Worm (Caenorhabditis elegans): ENCODE measurements around the gene str-18.

The str-18 gene

ce11 chrV:15741851-15742250 lies at the start of gene str-18:
Gene str-18, minus strand, starts transcription at chrV:15741951.
- TF ChIP-seq snpc-4 (tag; optimal IDR thresholded peaks at IDR 0.05), result no peak

ce11 chrV:15782494-15782893 lies 40.7 kb upstream of the str-18 start, which contains the start of gene T26E4.3:
Gene T26E4.3, plus strand, starts transcription at chrV:15782794.
- TF ChIP-seq elt-2 (tag; optimal IDR thresholded peaks at IDR 0.05) (no peak), R02D3.7 (tag; optimal IDR thresholded peaks at IDR 0.05) (no peak), ztf-4 (tag; optimal IDR thresholded peaks at IDR 0.05) (no peak), pqm-1 (tag; optimal IDR thresholded peaks at IDR 0.05) (no peak), nhr-237 (tag; optimal IDR thresholded peaks at IDR 0.05) (no peak), sea-2 (GFP tag; optimal IDR thresholded peaks at IDR 0.05) (no peak), nhr-67 (tag; optimal IDR thresholded peaks at IDR 0.05) (no peak), ama-1 (optimal IDR thresholded peaks at IDR 0.05) (no peak), eor-1 (tag; optimal IDR thresholded peaks at IDR 0.05) (no peak), mml-1 (tag; optimal IDR thresholded peaks at IDR 0.05) (no peak), jun-1 (tag; optimal IDR thresholded peaks at IDR 0.05) (no peak), zag-1 (tag; optimal IDR thresholded peaks at IDR 0.05) (no peak), ZK546.5 (tag; optimal IDR thresholded peaks at IDR 0.05) (no peak), egl-5 (tag; optimal IDR thresholded peaks at IDR 0.05) (no peak), nhr-43 (tag; optimal IDR thresholded peaks at IDR 0.05; ENCODE audit: poor library complexity, severe bottlenecking) (no peak)

- TF ChIP-seq ceh-16 (tag; optimal IDR thresholded peaks at IDR 0.05) (no peak), lin-39 (tag; optimal IDR thresholded peaks at IDR 0.05) (no peak), snpc-4 (tag; optimal IDR thresholded peaks at IDR 0.05) (no peak), lsy-12 (tag; optimal IDR thresholded peaks at IDR 0.05) (no peak), lin-15B (tag; optimal IDR thresholded peaks at IDR 0.05) (no peak), elt-2 (tag; optimal IDR thresholded peaks at IDR 0.05) (no peak), R02D3.7 (tag; optimal IDR thresholded peaks at IDR 0.05) (no peak), nhr-237 (tag; optimal IDR thresholded peaks at IDR 0.05) (no peak), ama-1 (optimal IDR thresholded peaks at IDR 0.05) (no peak), hmg-11 (tag; optimal IDR thresholded peaks at IDR 0.05) (no peak), ztf-4 (tag; optimal IDR thresholded peaks at IDR 0.05) (no peak), nhr-67 (tag; optimal IDR thresholded peaks at IDR 0.05) (no peak), egl-5 (tag; optimal IDR thresholded peaks at IDR 0.05) (no peak), fos-1 (tag; optimal IDR thresholded peaks at IDR 0.05) (no peak)
These were observed 39.3 kb upstream of the str-18 start, which contains the start of gene T26E4.2 for ce11 chrV:15781086-15781485. Gene T26E4.2, plus strand, starts transcription at chrV:15781386.

- TF ChIP-seq pqm-1 (tag; optimal IDR thresholded peaks at IDR 0.05) (no peak), elt-3 (tag; optimal IDR thresholded peaks at IDR 0.05) (no peak), ceh-28 (tag; optimal IDR thresholded peaks at IDR 0.05) (no peak), nhr-11 (tag; optimal IDR thresholded peaks at IDR 0.05) (no peak), sea-2 (GFP tag; optimal IDR thresholded peaks at IDR 0.05) (no peak), ztf-11 (tag; optimal IDR thresholded peaks at IDR 0.05) (no peak), fkh-2 (tag; optimal IDR thresholded peaks at IDR 0.05) (no peak), snpc-4 (tag; optimal IDR thresholded peaks at IDR 0.05) (no peak), nhr-67 (tag; optimal IDR thresholded peaks at IDR 0.05) (no peak), lsy-12 (tag; optimal IDR thresholded peaks at IDR 0.05) (no peak), fos-1 (tag; optimal IDR thresholded peaks at IDR 0.05) (no peak)
These were observed 37.5 kb upstream of the str-18 start, which contains the start of the genes nhr-285 and irld-52 for ce11 chrV:15779128-15779729. Gene nhr-285, minus strand, starts transcription at chrV:15779228. Gene irld-52, plus strand, starts transcription at chrV:15779679.

ce11 chrV:15776651-15777050 lies 34.9 kb upstream of the str-18 start, which contains the start of gene nhr-283:
Gene nhr-283, minus strand, starts transcription at chrV:15776751.
- TF ChIP-seq nhr-11 (tag; optimal IDR thresholded peaks at IDR 0.05), result no peak
- TF ChIP-seq nhr-77 (tag; optimal IDR thresholded peaks at IDR 0.05), result no peak
- TF ChIP-seq elt-1 (tag; optimal IDR thresholded peaks at IDR 0.05), result no peak
- no peak for TF ChIP-seq R02D3.7 (tag; optimal IDR thresholded peaks at IDR 0.05)
- TF ChIP-seq skn-1 (tag; optimal IDR thresholded peaks at IDR 0.05), result no peak
- TF ChIP-seq nhr-67 (tag; optimal IDR thresholded peaks at IDR 0.05), result no peak
- no peak for TF ChIP-seq ceh-16 (tag; optimal IDR thresholded peaks at IDR 0.05)
- no peak for TF ChIP-seq tbx-2 (tag; optimal IDR thresholded peaks at IDR 0.05)
- no peak for TF ChIP-seq lin-39 (tag; optimal IDR thresholded peaks at IDR 0.05)
- TF ChIP-seq unc-39 (tag; optimal IDR thresholded peaks at IDR 0.05), result no peak
- TF ChIP-seq nhr-76 (tag; optimal IDR thresholded peaks at IDR 0.05), result no peak
- TF ChIP-seq zag-1 (tag; optimal IDR thresholded peaks at IDR 0.05), result no peak
- no peak for TF ChIP-seq elt-3 (tag; optimal IDR thresholded peaks at IDR 0.05)
- no peak for TF ChIP-seq elt-2 (tag; optimal IDR thresholded peaks at IDR 0.05)
- TF ChIP-seq nhr-237 (tag; optimal IDR thresholded peaks at IDR 0.05), result no peak
- no peak for TF ChIP-seq snpc-4 (tag; optimal IDR thresholded peaks at IDR 0.05)
- no peak for TF ChIP-seq daf-12 (tag; optimal IDR thresholded peaks at IDR 0.05)

Measured in whole organism, L3 larva.